Fruit fly (Drosophila melanogaster): ENCODE data around the gene Sfp33A3.

Gene Sfp33A3

DNA sequence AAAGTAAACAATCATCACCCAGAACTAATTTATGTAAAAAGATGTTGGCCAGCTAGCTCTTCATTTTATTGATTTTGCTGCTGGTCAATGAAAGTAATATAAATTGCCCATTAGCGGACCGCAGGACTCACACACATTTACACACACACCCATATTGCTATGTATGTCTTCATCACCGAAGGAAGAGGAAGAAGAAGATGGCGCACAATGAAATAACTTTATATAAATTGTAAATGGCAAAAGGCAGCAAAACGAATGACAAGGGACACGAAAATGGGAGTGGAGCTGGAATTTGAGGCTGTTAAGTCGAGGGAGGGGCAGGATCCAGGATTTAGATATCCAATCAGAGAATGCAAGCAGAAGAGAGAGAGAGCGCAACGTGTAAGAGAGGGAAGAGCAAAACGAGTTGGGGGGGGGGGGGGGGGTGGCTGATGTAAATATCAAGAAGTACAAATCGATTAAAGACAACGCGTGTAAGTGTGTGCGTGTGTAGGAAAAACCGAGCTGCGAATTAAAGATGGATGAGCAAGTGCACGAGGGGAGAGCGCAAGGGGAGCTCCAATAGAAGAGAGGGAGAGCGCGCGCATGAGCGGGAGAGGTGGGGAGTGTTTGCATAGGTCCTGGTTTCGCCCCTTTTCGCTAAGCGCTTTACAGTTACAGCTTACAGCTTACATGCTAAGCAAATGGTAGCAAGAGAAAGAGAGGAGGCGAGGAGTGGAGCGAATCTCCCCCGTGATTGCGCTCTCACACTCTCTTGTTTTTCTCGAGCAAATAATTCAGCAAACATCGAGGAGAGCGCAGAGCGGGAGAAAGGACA is 35.3 kb upstream of the Sfp33A3 start:
- TF ChIP-seq CG6854 (GFP tag; optimal IDR thresholded peaks at IDR 0.05) (no peak), Lpt (GFP tag; optimal IDR thresholded peaks at IDR 0.05) (peak; percentile 26), pdm3 (GFP tag; optimal IDR thresholded peaks at IDR 0.05) (no peak), achi (GFP tag; optimal IDR thresholded peaks at IDR 0.05) (no peak), cyc (GFP tag; optimal IDR thresholded peaks at IDR 0.05) (no peak), Blimp-1 (GFP tag; optimal IDR thresholded peaks at IDR 0.05) (no peak), Sox102F (GFP tag; optimal IDR thresholded peaks at IDR 0.05) (no peak), Ets21C (GFP tag; optimal IDR thresholded peaks at IDR 0.05) (no peak), Sox14 (GFP tag; optimal IDR thresholded peaks at IDR 0.05) (peak; percentile 15), vri (GFP tag; optimal IDR thresholded peaks at IDR 0.05) (no peak), CG31627 (GFP tag; optimal IDR thresholded peaks at IDR 0.05) (no peak), fkh (GFP tag; optimal IDR thresholded peaks at IDR 0.05) (no peak), CG32006 (GFP tag; optimal IDR thresholded peaks at IDR 0.05) (peak; percentile 12), CG7368 (GFP tag; optimal IDR thresholded peaks at IDR 0.05) (no peak), OdsH (GFP tag; optimal IDR thresholded peaks at IDR 0.05) (no peak), Eip75B (GFP tag; optimal IDR thresholded peaks at IDR 0.05) (no peak), Met (GFP tag; optimal IDR thresholded peaks at IDR 0.05) (no peak), CG8119 (GFP tag; IDR thresholded peaks at IDR 0.05) (no peak), esn (GFP tag; optimal IDR thresholded peaks at IDR 0.05) (no peak), dsx (GFP tag; optimal IDR thresholded peaks at IDR 0.05; ENCODE audit: poor library complexity, severe bottlenecking) (peak; percentile 32), Hr39 (GFP tag; optimal IDR thresholded peaks at IDR 0.05) (no peak), Hr4 (GFP tag; optimal IDR thresholded peaks at IDR 0.05) (no peak), CG9139 (GFP tag; optimal IDR thresholded peaks at IDR 0.05) (peak; percentile 6), CG6163 (GFP tag; IDR thresholded peaks at IDR 0.05) (no peak), CG8632 (GFP tag; optimal IDR thresholded peaks at IDR 0.05) (no peak), CG11762 (GFP tag; optimal IDR thresholded peaks at IDR 0.05; ENCODE audit: insufficient read depth) (no peak), lz (GFP tag; optimal IDR thresholded peaks at IDR 0.05) (no peak), ss (GFP tag; optimal IDR thresholded peaks at IDR 0.05) (peak; percentile 30 to 75), CG6808 (GFP tag; optimal IDR thresholded peaks at IDR 0.05) (no peak), spab (GFP tag; optimal IDR thresholded peaks at IDR 0.05) (no peak), Hr38 (GFP tag; optimal IDR thresholded peaks at IDR 0.05) (no peak), CG10669 (GFP tag; optimal IDR thresholded peaks at IDR 0.05) (no peak), CG3919 (GFP tag; optimal IDR thresholded peaks at IDR 0.05) (peak; percentile 24), Ets96B (tag; optimal IDR thresholded peaks at IDR 0.05) (no peak), CG1621 (tag; optimal IDR thresholded peaks at IDR 0.05) (no peak), Gug (GFP tag; IDR thresholded peaks at IDR 0.05) (no peak), fd85E (GFP tag; optimal IDR thresholded peaks at IDR 0.05) (no peak), salr (GFP tag; optimal IDR thresholded peaks at IDR 0.05) (no peak), CG34406 (GFP tag; optimal IDR thresholded peaks at IDR 0.05) (no peak), net (GFP tag; optimal IDR thresholded peaks at IDR 0.05) (no peak), CG15336 (GFP tag; IDR thresholded peaks at IDR 0.05) (0 out of 2 replicates have a peak, but pooled peaks have one; percentile 15), Smox (GFP tag; optimal IDR thresholded peaks at IDR 0.05) (no peak), Eip93F (GFP tag; optimal IDR thresholded peaks at IDR 0.05) (no peak), CG6792 (GFP tag; optimal IDR thresholded peaks at IDR 0.05) (no peak), eg (GFP tag; IDR thresholded peaks at IDR 0.05) (peak; percentile 23; the same call in 1 of the 3 replicates), CG8319 (GFP tag; optimal IDR thresholded peaks at IDR 0.05) (no peak), CG3032 (tag; optimal IDR thresholded peaks at IDR 0.05) (no peak), CG11902 (GFP tag; optimal IDR thresholded peaks at IDR 0.05) (no peak), Eip78C (GFP tag) (peak; percentile 73), CG11294 (GFP tag; IDR thresholded peaks at IDR 0.05) (no peak), topi (GFP tag; optimal IDR thresholded peaks at IDR 0.05) (no peak)

All from whole organism, prepupa.